Worm (Caenorhabditis elegans) whole organism, L4 larva: ENCODE measurements around the gene ilys-1.
A peak's percentile ranks its signal among the peaks of the same experiment; 100 is the strongest.

Experiments used
- R02D3.7 ChIP-seq: fragments of 150-350 bp; sonication (generic microtip); optimal IDR thresholded peaks from 3 replicates; lab custom pipeline; 2014; ENCODE audit warnings: missing biosample characterization, missing genetic modification characterization
- T20F7.1 ChIP-seq: fragments of 200-800 bp; sonication (Bioruptor generic); optimal IDR thresholded peaks from 2 replicates; lab custom pipeline; 2018; ENCODE audit warnings: mild to moderate bottlenecking, missing genetic modification characterization, missing compliant biosample characterization
- Y105C5A.15 ChIP-seq: fragments of 200-800 bp; sonication (Bioruptor generic); IDR thresholded peaks from 2 replicates; pipeline ENCODE4 v1.3.6; 2022; ENCODE audit warnings: missing genetic modification characterization, missing compliant biosample characterization
- Y48G9A.11 ChIP-seq: fragments of 200-800 bp; sonication (Bioruptor generic); IDR thresholded peaks from 2 replicates; pipeline ENCODE4 v1.3.6; 2022; ENCODE audit warnings: missing genetic modification reagents, missing genetic modification characterization, missing compliant biosample characterization
- Y5F2A.4 ChIP-seq: fragments of 200-800 bp; sonication (Bioruptor generic); optimal IDR thresholded peaks from 2 replicates; lab custom pipeline; 2018; ENCODE audit warnings: mild to moderate bottlenecking, missing genetic modification characterization, missing compliant biosample characterization
- ZK337.2 ChIP-seq: fragments of 200-800 bp; sonication (Bioruptor generic); IDR thresholded peaks from 2 replicates; pipeline ENCODE4 v1.3.6; 2022; ENCODE audit warnings: missing genetic modification reagents, missing genetic modification characterization, missing compliant biosample characterization
- aly-2 ChIP-seq: sonication (generic microtip); optimal IDR thresholded peaks from 2 replicates; lab custom pipeline; 2018; ENCODE audit warnings: missing biosample characterization, missing genetic modification characterization
- ama-1 ChIP-seq: fragments of 150-350 bp; optimal IDR thresholded peaks from 2 replicates; lab custom pipeline; 2014; ENCODE audit warnings: inconsistent platforms, mixed read lengths
- arid-1 ChIP-seq: fragments of 200-800 bp; sonication (Bioruptor generic); conservative IDR thresholded peaks from 2 replicates; pipeline ENCODE4 v1.3.6; 2022; ENCODE audit warnings: missing genetic modification reagents, missing genetic modification characterization, missing compliant biosample characterization
- attf-4 ChIP-seq: sonication (generic microtip); optimal IDR thresholded peaks from 3 replicates; lab custom pipeline; 2017; ENCODE audit warnings: missing biosample characterization, missing genetic modification characterization
- ceh-28 ChIP-seq: fragments of 150-350 bp; optimal IDR thresholded peaks from 2 replicates; lab custom pipeline; 2014; ENCODE audit warnings: missing biosample characterization, missing genetic modification reagents, missing genetic modification characterization
- ceh-62 ChIP-seq: sonication (generic microtip); optimal IDR thresholded peaks from 2 replicates; lab custom pipeline; 2017; ENCODE audit warnings: missing biosample characterization, missing genetic modification characterization
- ceh-82 ChIP-seq: sonication (generic microtip); optimal IDR thresholded peaks from 2 replicates; lab custom pipeline; 2017; ENCODE audit warnings: missing biosample characterization, missing genetic modification characterization
- ctbp-1 ChIP-seq: fragments of 200-800 bp; sonication (Bioruptor generic); IDR thresholded peaks from 2 replicates; pipeline ENCODE4 v1.3.6; 2022; ENCODE audit warnings: missing genetic modification reagents, missing genetic modification characterization, missing compliant biosample characterization
- daf-12 ChIP-seq: fragments of 150-350 bp; optimal IDR thresholded peaks from 2 replicates; lab custom pipeline; 2014; ENCODE audit warnings: missing biosample characterization, missing genetic modification reagents, missing genetic modification characterization
- daf-16 ChIP-seq, 3 experiments: sonication (generic microtip); optimal IDR thresholded peaks; 2 replicates each; lab custom pipeline; 2016 to 2017; ENCODE audit warnings: missing genetic modification characterization in 3 of 3, missing genetic modification reagents in 3 of 3, mild to moderate bottlenecking in 2 of 3, missing compliant biosample characterization in 2 of 3, missing biosample characterization in 1 of 3, moderate library complexity in 1 of 3
- dmd-8 ChIP-seq: fragments of 200-800 bp; sonication (Bioruptor generic); IDR thresholded peaks from 2 replicates; pipeline ENCODE4 v1.3.6; 2022; ENCODE audit warnings: missing genetic modification characterization, missing compliant biosample characterization
- dpl-1 ChIP-seq: fragments of 150-350 bp; optimal IDR thresholded peaks from 2 replicates; lab custom pipeline; 2014; ENCODE audit warnings: missing biosample characterization, missing genetic modification reagents, missing genetic modification characterization
- duxl-1 ChIP-seq: sonication (generic microtip); optimal IDR thresholded peaks from 2 replicates; lab custom pipeline; 2016; ENCODE audit warnings: mild to moderate bottlenecking, missing genetic modification characterization, moderate library complexity, missing compliant biosample characterization; ENCODE audit not compliant: poor library complexity
- dve-1 ChIP-seq: sonication (generic microtip); optimal IDR thresholded peaks from 2 replicates; lab custom pipeline; 2017; ENCODE audit warnings: antibody characterized with exemption, mild to moderate bottlenecking, missing genetic modification characterization, missing compliant biosample characterization; ENCODE audit not compliant: insufficient read depth
- egl-27 ChIP-seq: sonication (generic microtip); optimal IDR thresholded peaks from 3 replicates; lab custom pipeline; 2017; ENCODE audit warnings: missing biosample characterization, missing genetic modification reagents, missing genetic modification characterization
- egl-43 ChIP-seq: fragments of 200-800 bp; sonication (Bioruptor generic); IDR thresholded peaks from 2 replicates; pipeline ENCODE4 v1.3.6; 2022; ENCODE audit warnings: missing genetic modification reagents, missing genetic modification characterization, missing compliant biosample characterization
- fkh-10 ChIP-seq: fragments of 150-350 bp; optimal IDR thresholded peaks from 2 replicates; lab custom pipeline; 2014; ENCODE audit warnings: missing biosample characterization, missing genetic modification reagents, missing genetic modification characterization
- gei-8 ChIP-seq: fragments of 200-800 bp; sonication (Bioruptor generic); optimal IDR thresholded peaks from 2 replicates; lab custom pipeline; 2018; ENCODE audit warnings: mild to moderate bottlenecking, missing genetic modification characterization, missing compliant biosample characterization
- hlh-30 ChIP-seq: sonication (generic microtip); optimal IDR thresholded peaks from 2 replicates; lab custom pipeline; 2017; ENCODE audit warnings: antibody characterized with exemption, mild to moderate bottlenecking, missing genetic modification characterization, missing compliant biosample characterization; ENCODE audit not compliant: insufficient read depth
- lin-38 ChIP-seq: fragments of 200-800 bp; sonication (Bioruptor generic); IDR thresholded peaks from 2 replicates; pipeline ENCODE4 v1.3.6; 2022; ENCODE audit warnings: missing genetic modification reagents, missing genetic modification characterization, missing compliant biosample characterization
- lir-3 ChIP-seq: sonication (generic microtip); optimal IDR thresholded peaks from 2 replicates; lab custom pipeline; 2016; ENCODE audit warnings: mild to moderate bottlenecking, missing genetic modification characterization, missing compliant biosample characterization
- lsy-2 ChIP-seq, 2 experiments: fragments of 150-350 bp in 1 of 2; sonication (generic microtip) in 1 of 2; optimal IDR thresholded peaks; 2 replicates each; lab custom pipeline; 2014 to 2017; ENCODE audit warnings: missing biosample characterization in 2 of 2, missing genetic modification characterization in 2 of 2
- madf-9 ChIP-seq: fragments of 200-800 bp; sonication (Bioruptor generic); conservative IDR thresholded peaks from 2 replicates; pipeline ENCODE4 v1.3.6; 2022; ENCODE audit warnings: missing genetic modification reagents, missing genetic modification characterization, missing compliant biosample characterization
- mdl-1 ChIP-seq, 2 experiments: fragments of 150-350 bp in 1 of 2; sonication (generic microtip) in 1 of 2; optimal IDR thresholded peaks; 2 replicates each; lab custom pipeline; 2014 to 2017; ENCODE audit warnings: missing biosample characterization in 2 of 2, missing genetic modification characterization in 2 of 2
- mep-1 ChIP-seq: fragments of 150-350 bp; sonication (generic microtip); optimal IDR thresholded peaks from 3 replicates; lab custom pipeline; 2014; ENCODE audit warnings: missing biosample characterization, missing genetic modification characterization
- mxl-2 ChIP-seq: fragments of 200-800 bp; sonication (Bioruptor generic); conservative IDR thresholded peaks from 2 replicates; pipeline ENCODE4 v1.3.6; 2022; ENCODE audit warnings: missing genetic modification reagents, missing genetic modification characterization, missing compliant biosample characterization
- mxl-3 ChIP-seq: fragments of 200-800 bp; sonication (Bioruptor generic); optimal IDR thresholded peaks from 2 replicates; lab custom pipeline; 2018; ENCODE audit warnings: mild to moderate bottlenecking, missing genetic modification characterization, missing compliant biosample characterization
- nhr-102 ChIP-seq: sonication (generic microtip); optimal IDR thresholded peaks from 2 replicates; lab custom pipeline; 2016; ENCODE audit warnings: mild to moderate bottlenecking, missing genetic modification characterization, moderate library complexity, missing compliant biosample characterization
- nhr-11 ChIP-seq: fragments of 150-350 bp; optimal IDR thresholded peaks from 2 replicates; lab custom pipeline; 2014; ENCODE audit warnings: missing biosample characterization, missing genetic modification characterization
- nhr-41 ChIP-seq: fragments of 200-800 bp; sonication (Bioruptor generic); IDR thresholded peaks from 2 replicates; pipeline ENCODE4 v1.3.6; 2022; ENCODE audit warnings: missing genetic modification reagents, missing genetic modification characterization, missing compliant biosample characterization
- nhr-42 ChIP-seq: fragments of 200-800 bp; sonication (Bioruptor generic); IDR thresholded peaks from 2 replicates; pipeline ENCODE4 v1.3.6; 2022; ENCODE audit warnings: missing genetic modification characterization, missing compliant biosample characterization
- nhr-77 ChIP-seq: fragments of 150-350 bp; optimal IDR thresholded peaks from 2 replicates; lab custom pipeline; 2014; ENCODE audit warnings: missing biosample characterization, missing genetic modification characterization
- pha-4 ChIP-seq, 2 experiments: fragments of 150-350 bp in 1 of 2; fragments of 200-800 bp in 1 of 2; sonication (Bioruptor generic) in 1 of 2; IDR thresholded peaks in 1 of 2; optimal IDR thresholded peaks in 1 of 2; 2 replicates each; pipeline versions ENCODE4 v1.3.6 to Lab custom; 2014 to 2022; ENCODE audit warnings: missing genetic modification characterization in 2 of 2, missing genetic modification reagents in 2 of 2, missing biosample characterization in 1 of 2, missing compliant biosample characterization in 1 of 2
- php-3 ChIP-seq: fragments of 200-800 bp; sonication (Bioruptor generic); IDR thresholded peaks from 2 replicates; pipeline ENCODE4 v1.3.6; 2022; ENCODE audit warnings: missing genetic modification reagents, missing genetic modification characterization, missing compliant biosample characterization
- rbr-2 ChIP-seq: sonication (generic microtip); optimal IDR thresholded peaks from 2 replicates; lab custom pipeline; 2016; ENCODE audit warnings: missing genotype, missing genetic modification characterization, missing compliant biosample characterization
- snpc-1.2 ChIP-seq: fragments of 200-800 bp; sonication (Bioruptor generic); IDR thresholded peaks from 2 replicates; pipeline ENCODE4 v1.3.6; 2022; ENCODE audit warnings: missing genetic modification reagents, missing genetic modification characterization, missing compliant biosample characterization
- snpc-4 ChIP-seq: fragments of 150-350 bp; optimal IDR thresholded peaks from 2 replicates; lab custom pipeline; 2014; ENCODE audit warnings: missing biosample characterization, missing genetic modification characterization
- tag-97 ChIP-seq: fragments of 200-800 bp; sonication (Bioruptor generic); IDR thresholded peaks from 2 replicates; pipeline ENCODE4 v1.3.6; 2022; ENCODE audit warnings: missing genetic modification characterization, missing compliant biosample characterization
- unc-39 ChIP-seq: sonication (generic microtip); optimal IDR thresholded peaks from 2 replicates; lab custom pipeline; 2017; ENCODE audit warnings: missing biosample characterization, missing genetic modification characterization
- vab-7 ChIP-seq: fragments of 200-800 bp; sonication (Bioruptor generic); IDR thresholded peaks from 2 replicates; pipeline ENCODE4 v1.3.6; 2022; ENCODE audit warnings: missing genetic modification reagents, missing genetic modification characterization, missing compliant biosample characterization
- zag-1 ChIP-seq: fragments of 150-350 bp; optimal IDR thresholded peaks from 2 replicates; lab custom pipeline; 2014; ENCODE audit warnings: missing biosample characterization, missing genetic modification characterization
- zfp-3 ChIP-seq: fragments of 200-800 bp; sonication (Bioruptor generic); conservative IDR thresholded peaks from 2 replicates; pipeline ENCODE4 v1.3.6; 2022; ENCODE audit warnings: missing genetic modification reagents, missing genetic modification characterization, missing compliant biosample characterization
- zip-11 ChIP-seq: fragments of 200-800 bp; sonication (Bioruptor generic); IDR thresholded peaks from 2 replicates; pipeline ENCODE4 v1.3.6; 2022; ENCODE audit warnings: missing genetic modification characterization, missing compliant biosample characterization
- ztf-11 ChIP-seq: fragments of 150-350 bp; optimal IDR thresholded peaks from 2 replicates; lab custom pipeline; 2014; ENCODE audit warnings: missing biosample characterization, missing genetic modification characterization

ilys-1 gene

DNA sequence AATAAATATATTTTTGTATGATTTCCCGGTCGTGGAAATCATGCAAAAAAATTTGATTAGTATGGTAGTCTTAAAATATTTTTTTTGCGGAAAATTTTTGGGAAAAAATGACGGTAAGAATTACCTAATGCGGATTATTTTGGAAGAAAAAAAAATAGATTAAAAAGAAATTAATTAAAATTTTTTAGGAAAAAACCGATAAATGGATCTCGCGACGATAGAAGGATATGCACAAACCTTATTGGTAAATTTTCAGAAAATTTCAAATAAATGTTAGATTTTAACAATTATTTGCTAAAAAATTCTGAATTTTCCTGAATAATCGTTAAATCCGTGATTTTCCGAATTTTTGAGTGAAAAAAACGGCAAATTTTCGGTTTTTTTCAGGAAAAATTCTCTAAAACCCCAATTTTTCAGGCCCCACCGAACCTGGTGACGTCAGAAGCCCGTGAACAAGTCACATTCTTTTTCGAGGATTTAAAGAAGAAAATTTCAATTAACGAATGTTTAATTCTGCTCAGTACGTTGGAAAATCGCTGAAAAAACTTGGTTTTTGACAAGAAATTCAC, 27.5 kb downstream of the ilys-1 start, which contains the start of gene Y69A2AR.16:
Gene Y69A2AR.16, plus strand, starts transcription at position 189 of the 569 bp plus-strand sequence.
- TF ChIP-seq daf-12 (tag; lab: Kevin White, UChicago) (no peak), lir-3 (tag; lab: Kevin White, UChicago) (no peak), mep-1 (peak; percentile 32), daf-16 (GFP tag; optimal IDR thresholded peaks at IDR 0.05; lab: Kevin White, UChicago) (no peak), daf-16 (tag; optimal IDR thresholded peaks at IDR 0.05; lab: Kevin White, UChicago) (no peak), tag-97 (GFP tag; lab: Robert Waterston, UW) (no peak), Y48G9A.11 (GFP tag; lab: Robert Waterston, UW) (no peak), dpl-1 (GFP tag; lab: Kevin White, UChicago) (no peak), ama-1 (lab: Kevin White, UChicago) (no peak), duxl-1 (tag; lab: Kevin White, UChicago) (no peak), ctbp-1 (GFP tag; lab: Robert Waterston, UW) (0 out of 2 replicates have a peak, but pooled peaks have one; percentile 36), nhr-77 (tag; lab: Kevin White, UChicago) (no peak), egl-27 (tag; lab: Kevin White, UChicago) (no peak), zag-1 (tag; lab: Kevin White, UChicago) (no peak), mdl-1 (tag; optimal IDR thresholded peaks at IDR 0.05; lab: Kevin White, UChicago) (no peak), lin-38 (GFP tag; lab: Robert Waterston, UW) (peak; percentile 55), zip-11 (GFP tag; lab: Robert Waterston, UW) (no peak), R02D3.7 (no peak), egl-43 (GFP tag; lab: Robert Waterston, UW) (no peak), ZK337.2 (GFP tag; lab: Robert Waterston, UW) (no peak), lsy-2 (tag; optimal IDR thresholded peaks at IDR 0.05; lab: Kevin White, UChicago) (peak in 1 of 2 experiments; percentile 42), arid-1 (no peak), rbr-2 (tag; lab: Kevin White, UChicago) (no peak), dve-1 (tag; lab: Kevin White, UChicago) (no peak), pha-4 (GFP tag; IDR thresholded peaks at IDR 0.05; lab: Robert Waterston, UW) (peak; percentile 13; the same call in 1 of the 2 replicates), pha-4 (tag; optimal IDR thresholded peaks at IDR 0.05; lab: Kevin White, UChicago) (no peak), aly-2 (tag; lab: Kevin White, UChicago) (no peak), Y5F2A.4 (GFP tag; lab: Kevin White, UChicago) (no peak), nhr-102 (peak; percentile 30), mxl-2 (GFP tag; lab: Robert Waterston, UW) (no peak), Y105C5A.15 (GFP tag; lab: Robert Waterston, UW) (no peak), hlh-30 (no peak), dmd-8 (no peak), ceh-62 (no peak), ceh-82 (tag; lab: Kevin White, UChicago) (no peak), ztf-11 (tag; lab: Kevin White, UChicago) (no peak), vab-7 (GFP tag; lab: Robert Waterston, UW) (0 out of 2 replicates have a peak, but pooled peaks have one; percentile 12), madf-9 (GFP tag; lab: Robert Waterston, UW) (no peak), gei-8 (no peak), nhr-42 (GFP tag; lab: Robert Waterston, UW) (no peak), ceh-28 (tag; lab: Kevin White, UChicago) (no peak), zfp-3 (0 out of 2 replicates have a peak, but pooled peaks have one; percentile 70), snpc-4 (tag; lab: Kevin White, UChicago) (no peak), nhr-41 (GFP tag; lab: Robert Waterston, UW) (no peak), unc-39 (tag; lab: Kevin White, UChicago) (no peak), snpc-1.2 (no peak), fkh-10 (GFP tag; lab: Kevin White, UChicago) (no peak), nhr-11 (tag; lab: Kevin White, UChicago) (no peak), T20F7.1 (GFP tag; lab: Kevin White, UChicago) (no peak), php-3 (GFP tag; lab: Robert Waterston, UW) (no peak), mxl-3 (GFP tag; lab: Kevin White, UChicago) (no peak), attf-4 (tag; lab: Kevin White, UChicago) (no peak)
